Worm (Caenorhabditis elegans) whole organism, late embryonic: Measurements from ENCODE around the gene ugt-33.

ENCODE experiments used
- C38D4.7 ChIP-seq: fragments of 200-800 bp; sonication (Bioruptor generic); optimal IDR thresholded peaks from 2 replicates; lab custom pipeline; 2018; ENCODE audit warnings: mild to moderate bottlenecking, missing genetic modification characterization, moderate library complexity, missing compliant biosample characterization
- K09A11.1 ChIP-seq: sonication (generic microtip); optimal IDR thresholded peaks from 2 replicates; lab custom pipeline; 2017; ENCODE audit warnings: antibody characterized with exemption, mild to moderate bottlenecking, missing genetic modification characterization, missing compliant biosample characterization; ENCODE audit not compliant: insufficient read depth
- ama-1 ChIP-seq: fragments of 150-350 bp; optimal IDR thresholded peaks from 2 replicates; lab custom pipeline; 2014
- ceh-18 ChIP-seq: sonication (generic microtip); optimal IDR thresholded peaks from 2 replicates; lab custom pipeline; 2016; ENCODE audit warnings: missing genetic modification characterization, missing compliant biosample characterization
- ceh-19 ChIP-seq: fragments of 200-800 bp; sonication (Bioruptor generic); optimal IDR thresholded peaks from 2 replicates; lab custom pipeline; 2018; ENCODE audit warnings: mild to moderate bottlenecking, missing genetic modification characterization, missing compliant biosample characterization
- ceh-2 ChIP-seq: sonication (generic microtip); optimal IDR thresholded peaks from 2 replicates; lab custom pipeline; 2016; ENCODE audit warnings: missing genotype, missing genetic modification characterization, missing compliant biosample characterization
- ceh-22 ChIP-seq: sonication (generic microtip); optimal IDR thresholded peaks from 2 replicates; lab custom pipeline; 2017; ENCODE audit warnings: missing biosample characterization, missing genetic modification characterization
- ceh-24 ChIP-seq: sonication (generic microtip); optimal IDR thresholded peaks from 2 replicates; lab custom pipeline; 2016; ENCODE audit warnings: mild to moderate bottlenecking, missing genetic modification characterization, missing compliant biosample characterization
- ceh-31 ChIP-seq: sonication (generic microtip); optimal IDR thresholded peaks from 2 replicates; lab custom pipeline; 2016; ENCODE audit warnings: missing genetic modification characterization, missing compliant biosample characterization
- ceh-45 ChIP-seq: fragments of 200-800 bp; sonication (Bioruptor generic); IDR thresholded peaks from 2 replicates; pipeline ENCODE4 v1.3.6; 2022; ENCODE audit warnings: missing genetic modification reagents, missing genetic modification characterization, missing compliant biosample characterization
- ceh-48 ChIP-seq: sonication (generic microtip); optimal IDR thresholded peaks from 2 replicates; lab custom pipeline; 2016; ENCODE audit warnings: missing genetic modification characterization, inconsistent platforms, missing compliant biosample characterization
- ceh-6 ChIP-seq: fragments of 200-800 bp; sonication (Bioruptor generic); optimal IDR thresholded peaks from 2 replicates; lab custom pipeline; 2018; ENCODE audit warnings: mild to moderate bottlenecking, missing genetic modification characterization, missing compliant biosample characterization
- ceh-9 ChIP-seq: sonication (generic microtip); optimal IDR thresholded peaks from 2 replicates; lab custom pipeline; 2016; ENCODE audit warnings: mild to moderate bottlenecking, missing genetic modification characterization, inconsistent platforms, missing compliant biosample characterization
- dmd-4 ChIP-seq: sonication (generic microtip); optimal IDR thresholded peaks from 2 replicates; lab custom pipeline; 2016; ENCODE audit warnings: borderline replicate concordance, missing genetic modification characterization, missing compliant biosample characterization
- elt-2 ChIP-seq: sonication (generic microtip); optimal IDR thresholded peaks from 2 replicates; lab custom pipeline; 2016; ENCODE audit warnings: missing genetic modification reagents, missing genetic modification characterization, missing compliant biosample characterization
- ets-4 ChIP-seq: sonication (generic microtip); optimal IDR thresholded peaks from 2 replicates; lab custom pipeline; 2016; ENCODE audit warnings: missing genetic modification characterization, missing compliant biosample characterization
- eyg-1 ChIP-seq: sonication (generic microtip); optimal IDR thresholded peaks from 2 replicates; lab custom pipeline; 2016; ENCODE audit warnings: missing genotype, missing genetic modification characterization, missing compliant biosample characterization
- fax-1 ChIP-seq: sonication (generic microtip); optimal IDR thresholded peaks from 2 replicates; lab custom pipeline; 2016; ENCODE audit warnings: missing genotype, missing genetic modification characterization, missing compliant biosample characterization
- fkh-10 ChIP-seq: fragments of 150-350 bp; optimal IDR thresholded peaks from 2 replicates; lab custom pipeline; 2014; ENCODE audit warnings: missing biosample characterization, missing genetic modification reagents, missing genetic modification characterization
- fkh-6 ChIP-seq: sonication (generic microtip); optimal IDR thresholded peaks from 2 replicates; lab custom pipeline; 2016; ENCODE audit warnings: missing genetic modification characterization, missing compliant biosample characterization
- gmeb-2 ChIP-seq: sonication (generic microtip); optimal IDR thresholded peaks from 2 replicates; lab custom pipeline; 2016; ENCODE audit warnings: missing genetic modification characterization, inconsistent platforms, missing compliant biosample characterization
- hlh-13 ChIP-seq: fragments of 200-800 bp; sonication (Bioruptor generic); optimal IDR thresholded peaks from 2 replicates; lab custom pipeline; 2018; ENCODE audit warnings: mild to moderate bottlenecking, missing genetic modification characterization, missing compliant biosample characterization
- hlh-15 ChIP-seq: sonication (generic microtip); optimal IDR thresholded peaks from 2 replicates; lab custom pipeline; 2016; ENCODE audit warnings: missing genetic modification characterization, missing compliant biosample characterization
- hlh-30 ChIP-seq: sonication (generic microtip); optimal IDR thresholded peaks from 2 replicates; lab custom pipeline; 2017; ENCODE audit warnings: antibody characterized with exemption, missing genetic modification characterization, missing compliant biosample characterization; ENCODE audit not compliant: insufficient read depth
- hlh-6 ChIP-seq: sonication (generic microtip); optimal IDR thresholded peaks from 2 replicates; lab custom pipeline; 2016; ENCODE audit warnings: missing genotype, missing genetic modification characterization, missing compliant biosample characterization
- hlh-8 ChIP-seq: sonication (generic microtip); optimal IDR thresholded peaks from 2 replicates; lab custom pipeline; 2016; ENCODE audit warnings: missing genotype, missing genetic modification characterization, missing compliant biosample characterization
- lim-6 ChIP-seq: sonication (generic microtip); optimal IDR thresholded peaks from 2 replicates; lab custom pipeline; 2016; ENCODE audit warnings: missing genetic modification characterization, missing compliant biosample characterization
- lin-11 ChIP-seq: fragments of 200-800 bp; sonication (Bioruptor generic); optimal IDR thresholded peaks from 2 replicates; lab custom pipeline; 2018; ENCODE audit warnings: mild to moderate bottlenecking, missing genetic modification characterization, missing compliant biosample characterization
- mec-3 ChIP-seq: sonication (generic microtip); optimal IDR thresholded peaks from 2 replicates; lab custom pipeline; 2016; ENCODE audit warnings: borderline replicate concordance, missing genetic modification characterization, missing compliant biosample characterization
- nhr-11 ChIP-seq: fragments of 150-350 bp; optimal IDR thresholded peaks from 2 replicates; lab custom pipeline; 2014; ENCODE audit warnings: missing biosample characterization, missing genetic modification characterization
- nhr-232 ChIP-seq: sonication (generic microtip); optimal IDR thresholded peaks from 2 replicates; lab custom pipeline; 2016; ENCODE audit warnings: missing genetic modification characterization, missing compliant biosample characterization
- pag-3 ChIP-seq: sonication (generic microtip); optimal IDR thresholded peaks from 2 replicates; lab custom pipeline; 2016; ENCODE audit warnings: missing compliant biosample characterization, missing genetic modification characterization, borderline replicate concordance
- pax-1 ChIP-seq: fragments of 150-350 bp; optimal IDR thresholded peaks from 2 replicates; lab custom pipeline; 2014; ENCODE audit warnings: missing biosample characterization, missing genetic modification characterization
- pha-2 ChIP-seq: sonication (generic microtip); optimal IDR thresholded peaks from 2 replicates; lab custom pipeline; 2017; ENCODE audit warnings: mild to moderate bottlenecking, missing genetic modification characterization, missing compliant biosample characterization
- pha-4 ChIP-seq: fragments of 150-350 bp; optimal IDR thresholded peaks from 2 replicates; lab custom pipeline; 2018; ENCODE audit warnings: missing biosample characterization, missing genetic modification reagents, missing genetic modification characterization
- pqm-1 ChIP-seq: sonication (generic microtip); optimal IDR thresholded peaks from 2 replicates; lab custom pipeline; 2016; ENCODE audit warnings: missing genetic modification characterization, missing compliant biosample characterization
- pros-1 ChIP-seq: fragments of 150-350 bp; optimal IDR thresholded peaks from 2 replicates; lab custom pipeline; 2014; ENCODE audit warnings: missing biosample characterization, missing genetic modification reagents, missing genetic modification characterization
- ref-2 ChIP-seq: sonication (generic microtip); optimal IDR thresholded peaks from 2 replicates; lab custom pipeline; 2016; ENCODE audit warnings: missing genetic modification characterization, missing compliant biosample characterization
- rnt-1 ChIP-seq: sonication (generic microtip); optimal IDR thresholded peaks from 2 replicates; lab custom pipeline; 2016; ENCODE audit warnings: missing genetic modification characterization, missing compliant biosample characterization
- sdc-2 ChIP-seq: sonication (generic microtip); optimal IDR thresholded peaks from 2 replicates; lab custom pipeline; 2016; ENCODE audit warnings: missing genotype, missing genetic modification characterization, missing compliant biosample characterization
- sox-2 ChIP-seq: fragments of 200-800 bp; sonication (Bioruptor generic); IDR thresholded peaks from 2 replicates; pipeline ENCODE4 v1.3.6; 2022; ENCODE audit warnings: missing genetic modification reagents, missing genetic modification characterization, missing compliant biosample characterization
- sox-4 ChIP-seq: sonication (generic microtip); optimal IDR thresholded peaks from 2 replicates; lab custom pipeline; 2017; ENCODE audit warnings: mild to moderate bottlenecking, missing genetic modification characterization, inconsistent platforms, missing compliant biosample characterization
- tbx-2 ChIP-seq: sonication (generic microtip); optimal IDR thresholded peaks from 2 replicates; lab custom pipeline; 2016; ENCODE audit warnings: missing genetic modification characterization, missing compliant biosample characterization
- unc-3 ChIP-seq, 2 experiments: fragments of 200-800 bp in 1 of 2; sonication (Bioruptor generic) in 1 of 2; sonication (generic microtip) in 1 of 2; conservative IDR thresholded peaks in 1 of 2; optimal IDR thresholded peaks in 1 of 2; 2 replicates each; pipeline versions ENCODE4 v1.3.6 to Lab custom; 2016 to 2022; ENCODE audit warnings: missing compliant biosample characterization in 2 of 2, missing genetic modification characterization in 2 of 2, missing genetic modification reagents in 1 of 2
- unc-42 ChIP-seq: sonication (generic microtip); optimal IDR thresholded peaks from 2 replicates; lab custom pipeline; 2016; ENCODE audit warnings: missing genotype, missing genetic modification characterization, missing compliant biosample characterization
- unc-55 ChIP-seq: sonication (generic microtip); optimal IDR thresholded peaks from 2 replicates; lab custom pipeline; 2017; ENCODE audit warnings: missing biosample characterization, missing genetic modification reagents, missing genetic modification characterization

The ugt-33 gene

ce11 chrV:10508855-10509254, 15.6 kb downstream of the ugt-33 start, which contains the start of gene C35A5.6:
TSS of gene C35A5.6 (plus strand) at chrV:10509137.
- TF ChIP-seq mec-3 (tag; lab: Kevin White, UChicago) (no peak), ceh-31 (tag; lab: Kevin White, UChicago) (no peak), unc-42 (no peak), lim-6 (tag; lab: Kevin White, UChicago) (no peak), ceh-45 (no peak), hlh-13 (no peak), ceh-18 (no peak), hlh-8 (no peak), nhr-11 (tag; lab: Kevin White, UChicago) (no peak), ceh-19 (GFP tag; lab: Kevin White, UChicago) (no peak), ceh-22 (tag; lab: Kevin White, UChicago) (no peak), K09A11.1 (tag; lab: Kevin White, UChicago) (no peak)

DNA sequence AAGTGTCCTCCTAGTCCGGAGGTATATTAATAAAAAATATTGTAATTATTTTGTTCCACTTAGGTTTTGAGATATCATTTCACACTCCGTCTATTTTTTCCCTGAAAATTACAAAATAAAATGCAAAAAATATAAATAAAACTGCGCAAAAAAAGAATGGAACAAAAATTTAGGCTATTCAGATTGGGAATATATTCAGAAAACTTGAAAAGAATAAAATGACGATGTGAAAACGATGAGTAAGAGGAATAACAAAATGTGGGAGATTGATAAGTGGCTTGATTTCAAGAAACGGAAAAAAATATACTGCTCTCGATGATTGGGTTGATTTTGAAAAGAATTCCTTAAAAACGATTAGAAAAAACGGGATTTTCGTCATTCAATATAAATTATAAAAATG, 21.1 kb downstream of the ugt-33 start, which contains the start of gene dmsr-8:
dmsr-8 (minus strand) TSS at position 101 of the 400 bp plus-strand sequence.
- no peak for TF ChIP-seq unc-3 (GFP tag; conservative IDR thresholded peaks at IDR 0.05; lab: Robert Waterston, UW)
- no peak for TF ChIP-seq unc-3 (tag; optimal IDR thresholded peaks at IDR 0.05; lab: Kevin White, UChicago)
- TF ChIP-seq fkh-10 (GFP tag; lab: Kevin White, UChicago) = no peak
- TF ChIP-seq C38D4.7 (GFP tag; lab: Kevin White, UChicago) = no peak
- no peak for TF ChIP-seq ceh-9 (tag; lab: Kevin White, UChicago)
- no peak for TF ChIP-seq ets-4 (tag; lab: Kevin White, UChicago)
- no peak for TF ChIP-seq tbx-2 (tag; lab: Kevin White, UChicago)
- TF ChIP-seq elt-2 = no peak
- TF ChIP-seq ceh-45 = no peak
- TF ChIP-seq pha-2 (tag; lab: Kevin White, UChicago) = no peak
- TF ChIP-seq ama-1 (lab: Kevin White, UChicago) = no peak
- TF ChIP-seq ceh-24 (tag; lab: Kevin White, UChicago) = no peak
- no peak for TF ChIP-seq lin-11 (tag; lab: Kevin White, UChicago)
- no peak for TF ChIP-seq unc-55 (GFP tag; lab: Kevin White, UChicago)
- no peak for TF ChIP-seq ceh-2 (tag; lab: Kevin White, UChicago)
- TF ChIP-seq gmeb-2 (tag; lab: Kevin White, UChicago) = no peak
- no peak for TF ChIP-seq lim-6 (tag; lab: Kevin White, UChicago)
- TF ChIP-seq unc-42 = no peak
- TF ChIP-seq ceh-19 (GFP tag; lab: Kevin White, UChicago) = no peak
- no peak for TF ChIP-seq sox-4
- TF ChIP-seq, all 69 proteins: peak for 0

DNA sequence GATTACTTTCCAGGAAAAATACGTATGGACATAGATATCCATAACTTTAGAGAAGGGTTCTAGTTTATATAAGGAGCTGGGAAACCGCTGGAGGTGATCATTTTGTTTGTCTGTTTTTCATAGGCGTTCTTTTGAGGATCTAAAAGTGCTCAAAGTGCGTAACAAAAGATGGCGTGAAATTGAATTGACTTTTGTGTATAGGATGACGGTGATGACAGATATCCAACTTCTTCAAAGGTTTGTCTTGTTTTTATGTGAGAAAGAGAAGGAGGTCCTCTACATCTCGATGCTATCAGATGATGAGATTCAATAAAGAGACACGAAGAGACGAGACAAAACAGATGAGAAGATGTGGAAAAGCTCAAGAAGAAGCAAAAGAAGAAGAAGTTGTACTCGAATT, 23.5 kb downstream of the ugt-33 start:
- TF ChIP-seq pha-4 (tag; lab: Kevin White, UChicago) = no peak
- TF ChIP-seq dmd-4 = no peak
- no peak for TF ChIP-seq sox-2 (GFP tag; lab: Robert Waterston, UW)
- no peak for TF ChIP-seq ets-4 (tag; lab: Kevin White, UChicago)
- no peak for TF ChIP-seq ref-2 (tag; lab: Kevin White, UChicago)
- no peak for TF ChIP-seq mec-3 (tag; lab: Kevin White, UChicago)
- no peak for TF ChIP-seq ceh-18
- no peak for TF ChIP-seq unc-55 (GFP tag; lab: Kevin White, UChicago)
- no peak for TF ChIP-seq unc-42
- TF ChIP-seq gmeb-2 (tag; lab: Kevin White, UChicago) = no peak
- TF ChIP-seq pqm-1 (tag; lab: Kevin White, UChicago) = no peak
- TF ChIP-seq lin-11 (tag; lab: Kevin White, UChicago) = no peak
- no peak for TF ChIP-seq ceh-6 (GFP tag; lab: Kevin White, UChicago)
- no peak for TF ChIP-seq hlh-15
- TF ChIP-seq pag-3 = no peak
- TF ChIP-seq ceh-31 (tag; lab: Kevin White, UChicago) = no peak
- no peak for TF ChIP-seq C38D4.7 (GFP tag; lab: Kevin White, UChicago)

DNA sequence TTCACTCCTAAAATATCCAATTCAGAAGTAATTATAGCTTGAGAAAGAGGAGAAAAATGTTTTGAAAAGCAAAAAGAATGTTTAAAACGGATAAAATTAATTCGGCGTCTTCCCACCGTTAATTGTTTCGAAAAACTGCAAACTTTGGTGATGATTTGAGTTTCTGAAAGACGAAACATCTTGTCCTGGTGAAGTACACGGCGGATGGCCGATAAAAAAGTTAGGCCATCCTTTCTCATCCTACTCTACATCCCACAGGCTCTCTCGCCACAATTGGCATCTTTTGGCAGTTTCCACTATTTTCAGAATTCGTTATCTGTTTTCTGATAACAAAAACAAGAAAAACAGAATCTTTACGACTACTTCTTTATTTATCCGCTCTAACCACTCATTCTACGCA, 32.7 kb downstream of the ugt-33 start, which contains the start of the genes C35A5.8 and hda-11:
C35A5.8 (minus strand) TSS at position 7 of the 400 bp plus-strand sequence.
hda-11 (plus strand) TSS at position 283 of the 400 bp plus-strand sequence.
- TF ChIP-seq pax-1 (no peak), hlh-6 (tag; lab: Kevin White, UChicago) (peak; percentile 7), rnt-1 (peak; percentile 60), nhr-232 (tag; lab: Kevin White, UChicago) (no peak), ref-2 (tag; lab: Kevin White, UChicago) (peak; percentile 88), sdc-2 (tag; lab: Kevin White, UChicago) (peak; percentile 22), pros-1 (no peak), fax-1 (tag; lab: Kevin White, UChicago) (peak; percentile 39), ceh-31 (tag; lab: Kevin White, UChicago) (peak; percentile 94), mec-3 (tag; lab: Kevin White, UChicago) (peak; percentile 84), eyg-1 (tag; lab: Kevin White, UChicago) (no peak), hlh-30 (no peak), fkh-6 (tag; lab: Kevin White, UChicago) (peak; percentile 52), unc-42 (peak; percentile 22), ceh-19 (GFP tag; lab: Kevin White, UChicago) (peak; percentile 15), ceh-48 (no peak), pqm-1 (tag; lab: Kevin White, UChicago) (no peak)
